Fruit fly (Drosophila melanogaster) whole organism: ENCODE results near the gene CG4408.

Source experiments
- CG8478 ChIP-seq: fragments of >200 bp; optimal IDR thresholded peaks from 2 replicates; lab custom pipeline; 2018; ENCODE audit warnings: inconsistent platforms
- Dll ChIP-seq: fragments of >200 bp; optimal IDR thresholded peaks from 2 replicates; lab custom pipeline; 2017
- EcR ChIP-seq, 2 experiments: fragments of >200 bp; optimal IDR thresholded peaks; 2 replicates each; lab custom pipeline; 2017; ENCODE audit warnings: missing biosample characterization in 2 of 2, missing genetic modification characterization in 2 of 2, missing genetic modification reagents in 2 of 2
- pan ChIP-seq: fragments of >200 bp; optimal IDR thresholded peaks from 2 replicates; lab custom pipeline; 2017
- psq ChIP-seq: fragments of >200 bp; optimal IDR thresholded peaks from 2 replicates; lab custom pipeline; 2017
- usp ChIP-seq: fragments of >200 bp; optimal IDR thresholded peaks from 2 replicates; lab custom pipeline; 2017; ENCODE audit warnings: missing biosample characterization, missing genetic modification characterization, mixed read lengths

DNA sequence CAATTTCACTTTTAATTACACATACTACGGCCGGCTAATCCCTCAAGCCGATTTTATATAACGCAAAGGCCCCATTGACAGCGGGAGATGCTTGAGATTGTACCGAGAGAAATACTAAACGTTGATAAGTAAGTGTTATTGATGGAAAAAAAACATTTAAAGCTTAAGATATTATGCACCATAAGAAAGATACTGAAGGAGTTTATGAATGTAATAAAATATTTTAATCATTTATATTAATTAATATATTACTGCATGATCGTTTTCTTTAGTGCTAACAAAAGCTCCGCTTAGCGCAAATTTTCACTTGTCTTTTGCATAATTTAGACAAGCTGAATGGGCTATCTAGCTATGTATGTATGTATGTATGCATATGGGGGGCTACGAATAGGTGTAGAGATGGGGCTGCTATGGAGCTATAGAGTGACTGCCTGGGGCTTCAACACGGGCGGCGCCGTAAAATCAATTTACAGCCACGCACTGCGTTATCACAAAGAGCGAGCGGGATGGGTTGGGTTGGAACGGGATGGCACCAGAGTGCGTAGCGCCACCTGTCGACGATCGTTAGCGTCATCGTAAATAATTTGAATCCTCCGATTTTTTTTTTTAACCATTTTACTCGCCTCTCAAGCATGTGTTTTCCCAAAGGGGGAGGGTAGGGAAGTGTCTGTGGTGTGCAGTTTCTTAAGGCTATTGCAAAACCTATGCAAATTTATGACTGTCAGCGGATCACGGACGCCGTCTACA is 33.3 kb upstream of the CG4408 start:
- TF ChIP-seq pan (lab: Kevin White, UChicago) (no peak), usp (GFP tag; lab: Kevin White, UChicago) (no peak), Dll (no peak), EcR (GFP tag; optimal IDR thresholded peaks at IDR 0.05; lab: Kevin White, UChicago) (no peak), psq (lab: Kevin White, UChicago) (no peak), CG8478 (no peak)
